Worm (Caenorhabditis elegans) whole organism, L4 larva: ENCODE measurements around the gene citk-2.

ENCODE experiments used
- F10B5.3 ChIP-seq: sonication (generic microtip); optimal IDR thresholded peaks from 2 replicates; lab custom pipeline; 2016; ENCODE audit warnings: mild to moderate bottlenecking, missing genetic modification characterization, missing compliant biosample characterization
- F26F4.8 ChIP-seq: fragments of 200-800 bp; sonication (Bioruptor generic); conservative IDR thresholded peaks from 2 replicates; pipeline ENCODE4 v1.3.6; 2022; ENCODE audit warnings: missing genetic modification characterization, missing compliant biosample characterization
- F37D6.2 ChIP-seq: sonication (generic microtip); optimal IDR thresholded peaks from 2 replicates; lab custom pipeline; 2016; ENCODE audit warnings: mild to moderate bottlenecking, missing genetic modification characterization, missing compliant biosample characterization
- Y48G9A.11 ChIP-seq: fragments of 200-800 bp; sonication (Bioruptor generic); IDR thresholded peaks from 2 replicates; pipeline ENCODE4 v1.3.6; 2022; ENCODE audit warnings: missing genetic modification reagents, missing genetic modification characterization, missing compliant biosample characterization
- Y75B8A.6 ChIP-seq: fragments of 200-800 bp; sonication (Bioruptor generic); IDR thresholded peaks from 2 replicates; pipeline ENCODE4 v1.3.6; 2022; ENCODE audit warnings: missing genetic modification reagents, missing genetic modification characterization, missing compliant biosample characterization
- arid-1 ChIP-seq: fragments of 200-800 bp; sonication (Bioruptor generic); conservative IDR thresholded peaks from 2 replicates; pipeline ENCODE4 v1.3.6; 2022; ENCODE audit warnings: missing genetic modification reagents, missing genetic modification characterization, missing compliant biosample characterization
- ceh-20 ChIP-seq: fragments of 200-800 bp; sonication (Bioruptor generic); IDR thresholded peaks from 2 replicates; pipeline ENCODE4 v1.3.6; 2022; ENCODE audit warnings: missing genetic modification reagents, missing genetic modification characterization, missing compliant biosample characterization
- ceh-32 ChIP-seq: sonication (generic microtip); optimal IDR thresholded peaks from 2 replicates; lab custom pipeline; 2016; ENCODE audit warnings: mild to moderate bottlenecking, missing genetic modification characterization, missing compliant biosample characterization; ENCODE audit not compliant: poor library complexity
- ceh-44 ChIP-seq: fragments of 200-800 bp; sonication (Bioruptor generic); IDR thresholded peaks from 2 replicates; pipeline ENCODE4 v1.3.6; 2022; ENCODE audit warnings: missing genetic modification reagents, missing genetic modification characterization, missing compliant biosample characterization
- ceh-62 ChIP-seq: sonication (generic microtip); optimal IDR thresholded peaks from 2 replicates; lab custom pipeline; 2017; ENCODE audit warnings: missing biosample characterization, missing genetic modification characterization
- ceh-82 ChIP-seq: sonication (generic microtip); optimal IDR thresholded peaks from 2 replicates; lab custom pipeline; 2017; ENCODE audit warnings: missing biosample characterization, missing genetic modification characterization
- ces-1 ChIP-seq: fragments of 150-350 bp; sonication (generic microtip); optimal IDR thresholded peaks from 4 replicates; lab custom pipeline; 2014; ENCODE audit warnings: missing biosample characterization, missing genetic modification reagents, missing genetic modification characterization
- ctbp-1 ChIP-seq: fragments of 200-800 bp; sonication (Bioruptor generic); IDR thresholded peaks from 2 replicates; pipeline ENCODE4 v1.3.6; 2022; ENCODE audit warnings: missing genetic modification reagents, missing genetic modification characterization, missing compliant biosample characterization
- daf-12 ChIP-seq: fragments of 150-350 bp; optimal IDR thresholded peaks from 2 replicates; lab custom pipeline; 2014; ENCODE audit warnings: missing biosample characterization, missing genetic modification reagents, missing genetic modification characterization
- daf-16 ChIP-seq, 3 experiments: sonication (generic microtip); optimal IDR thresholded peaks; 2 replicates each; lab custom pipeline; 2016 to 2017; ENCODE audit warnings: missing genetic modification characterization in 3 of 3, missing genetic modification reagents in 3 of 3, mild to moderate bottlenecking in 2 of 3, missing compliant biosample characterization in 2 of 3, missing biosample characterization in 1 of 3, moderate library complexity in 1 of 3
- daf-19 ChIP-seq: fragments of 200-800 bp; sonication (Bioruptor generic); conservative IDR thresholded peaks from 2 replicates; pipeline ENCODE4 v1.3.6; 2022; ENCODE audit warnings: missing genetic modification characterization, missing compliant biosample characterization
- daf-8 ChIP-seq: fragments of 200-800 bp; sonication (Bioruptor generic); IDR thresholded peaks from 2 replicates; pipeline ENCODE4 v1.3.6; 2022; ENCODE audit warnings: missing genetic modification characterization, missing compliant biosample characterization
- dmd-6 ChIP-seq: fragments of 200-800 bp; sonication (Bioruptor generic); IDR thresholded peaks from 2 replicates; pipeline ENCODE4 v1.3.6; 2022; ENCODE audit warnings: missing genetic modification reagents, missing genetic modification characterization, missing compliant biosample characterization
- dmd-8 ChIP-seq: fragments of 200-800 bp; sonication (Bioruptor generic); IDR thresholded peaks from 2 replicates; pipeline ENCODE4 v1.3.6; 2022; ENCODE audit warnings: missing genetic modification characterization, missing compliant biosample characterization
- dmd-9 ChIP-seq: fragments of 200-800 bp; sonication (Bioruptor generic); IDR thresholded peaks from 2 replicates; pipeline ENCODE4 v1.3.6; 2022; ENCODE audit warnings: missing genetic modification reagents, missing genetic modification characterization, missing compliant biosample characterization
- dpl-1 ChIP-seq: fragments of 150-350 bp; optimal IDR thresholded peaks from 2 replicates; lab custom pipeline; 2014; ENCODE audit warnings: missing biosample characterization, missing genetic modification reagents, missing genetic modification characterization
- gei-8 ChIP-seq: fragments of 200-800 bp; sonication (Bioruptor generic); optimal IDR thresholded peaks from 2 replicates; lab custom pipeline; 2018; ENCODE audit warnings: mild to moderate bottlenecking, missing genetic modification characterization, missing compliant biosample characterization
- hlh-11 ChIP-seq: fragments of 200-800 bp; sonication (Bioruptor generic); optimal IDR thresholded peaks from 2 replicates; lab custom pipeline; 2018; ENCODE audit warnings: mild to moderate bottlenecking, missing genetic modification characterization, missing compliant biosample characterization
- hlh-30 ChIP-seq: sonication (generic microtip); optimal IDR thresholded peaks from 2 replicates; lab custom pipeline; 2017; ENCODE audit warnings: antibody characterized with exemption, mild to moderate bottlenecking, missing genetic modification characterization, missing compliant biosample characterization; ENCODE audit not compliant: insufficient read depth
- hmg-1.1 ChIP-seq: fragments of 200-800 bp; sonication (Bioruptor generic); IDR thresholded peaks from 2 replicates; pipeline ENCODE4 v1.3.6; 2022; ENCODE audit warnings: missing genetic modification reagents, missing genetic modification characterization, missing compliant biosample characterization
- lin-1 ChIP-seq: fragments of 200-800 bp; sonication (Bioruptor generic); IDR thresholded peaks from 2 replicates; pipeline ENCODE4 v1.3.6; 2022; ENCODE audit warnings: missing genetic modification reagents, missing genetic modification characterization, missing compliant biosample characterization
- lin-29 ChIP-seq: fragments of 200-800 bp; sonication (Bioruptor generic); IDR thresholded peaks from 2 replicates; pipeline ENCODE4 v1.3.6; 2022; ENCODE audit warnings: missing genetic modification reagents, missing genetic modification characterization, missing compliant biosample characterization
- mdl-1 ChIP-seq, 2 experiments: fragments of 150-350 bp in 1 of 2; sonication (generic microtip) in 1 of 2; optimal IDR thresholded peaks; 2 replicates each; lab custom pipeline; 2014 to 2017; ENCODE audit warnings: missing biosample characterization in 2 of 2, missing genetic modification characterization in 2 of 2
- mes-2 ChIP-seq: sonication (generic microtip); optimal IDR thresholded peaks from 2 replicates; lab custom pipeline; 2016; ENCODE audit warnings: missing genotype, mild to moderate bottlenecking, missing genetic modification characterization, missing compliant biosample characterization; ENCODE audit not compliant: poor library complexity, severe bottlenecking
- mxl-3 ChIP-seq: fragments of 200-800 bp; sonication (Bioruptor generic); optimal IDR thresholded peaks from 2 replicates; lab custom pipeline; 2018; ENCODE audit warnings: mild to moderate bottlenecking, missing genetic modification characterization, missing compliant biosample characterization
- nhr-102 ChIP-seq: sonication (generic microtip); optimal IDR thresholded peaks from 2 replicates; lab custom pipeline; 2016; ENCODE audit warnings: mild to moderate bottlenecking, missing genetic modification characterization, moderate library complexity, missing compliant biosample characterization
- nhr-11 ChIP-seq: fragments of 150-350 bp; optimal IDR thresholded peaks from 2 replicates; lab custom pipeline; 2014; ENCODE audit warnings: missing biosample characterization, missing genetic modification characterization
- nhr-237 ChIP-seq: sonication (generic microtip); optimal IDR thresholded peaks from 2 replicates; lab custom pipeline; 2017; ENCODE audit warnings: missing biosample characterization, missing genetic modification characterization
- nhr-28 ChIP-seq: fragments of 150-350 bp; optimal IDR thresholded peaks from 2 replicates; lab custom pipeline; 2014; ENCODE audit warnings: missing biosample characterization, missing genetic modification characterization
- nhr-41 ChIP-seq: fragments of 200-800 bp; sonication (Bioruptor generic); IDR thresholded peaks from 2 replicates; pipeline ENCODE4 v1.3.6; 2022; ENCODE audit warnings: missing genetic modification reagents, missing genetic modification characterization, missing compliant biosample characterization
- nhr-48 ChIP-seq: sonication (generic microtip); optimal IDR thresholded peaks from 2 replicates; lab custom pipeline; 2016; ENCODE audit warnings: mild to moderate bottlenecking, missing genetic modification characterization, missing compliant biosample characterization
- nhr-6 ChIP-seq: fragments of 150-350 bp; optimal IDR thresholded peaks from 2 replicates; lab custom pipeline; 2014; ENCODE audit warnings: missing biosample characterization, missing genetic modification characterization
- nhr-76 ChIP-seq: fragments of 150-350 bp; optimal IDR thresholded peaks from 2 replicates; lab custom pipeline; 2014; ENCODE audit warnings: missing biosample characterization, missing genetic modification characterization
- pha-4 ChIP-seq, 2 experiments: fragments of 150-350 bp in 1 of 2; fragments of 200-800 bp in 1 of 2; sonication (Bioruptor generic) in 1 of 2; IDR thresholded peaks in 1 of 2; optimal IDR thresholded peaks in 1 of 2; 2 replicates each; pipeline versions ENCODE4 v1.3.6 to Lab custom; 2014 to 2022; ENCODE audit warnings: missing genetic modification characterization in 2 of 2, missing genetic modification reagents in 2 of 2, missing biosample characterization in 1 of 2, missing compliant biosample characterization in 1 of 2
- saeg-2 ChIP-seq: fragments of 200-800 bp; sonication (Bioruptor generic); IDR thresholded peaks from 2 replicates; pipeline ENCODE4 v1.3.6; 2022; ENCODE audit warnings: missing genetic modification reagents, missing genetic modification characterization, missing compliant biosample characterization
- sdz-12 ChIP-seq: fragments of 200-800 bp; sonication (Bioruptor generic); optimal IDR thresholded peaks from 2 replicates; lab custom pipeline; 2018; ENCODE audit warnings: mild to moderate bottlenecking, missing genetic modification characterization, missing compliant biosample characterization
- set-16 ChIP-seq: fragments of 200-800 bp; sonication (Bioruptor generic); IDR thresholded peaks from 2 replicates; pipeline ENCODE4 v1.3.6; 2022; ENCODE audit warnings: missing genetic modification reagents, missing genetic modification characterization, missing compliant biosample characterization
- skn-1 ChIP-seq: fragments of 150-350 bp; optimal IDR thresholded peaks from 2 replicates; lab custom pipeline; 2014; ENCODE audit warnings: missing biosample characterization, missing genetic modification characterization
- snpc-4 ChIP-seq: fragments of 150-350 bp; optimal IDR thresholded peaks from 2 replicates; lab custom pipeline; 2014; ENCODE audit warnings: missing biosample characterization, missing genetic modification characterization
- spr-1 ChIP-seq: sonication (generic microtip); optimal IDR thresholded peaks from 2 replicates; lab custom pipeline; 2016; ENCODE audit warnings: mild to moderate bottlenecking, missing genetic modification characterization, missing compliant biosample characterization
- unc-62 ChIP-seq, 3 experiments: fragments of 150-350 bp in 1 of 3; sonication (generic microtip); optimal IDR thresholded peaks in 2 of 3; peaks in 1 of 3; 1 replicate in 1 of 3; 2 replicates in 2 of 3; lab custom pipeline; 2014 to 2017; ENCODE audit warnings: missing biosample characterization in 3 of 3, missing genetic modification characterization in 3 of 3, missing genetic modification reagents in 3 of 3, missing genotype in 1 of 3
- zip-11 ChIP-seq: fragments of 200-800 bp; sonication (Bioruptor generic); IDR thresholded peaks from 2 replicates; pipeline ENCODE4 v1.3.6; 2022; ENCODE audit warnings: missing genetic modification characterization, missing compliant biosample characterization
- zip-2 ChIP-seq: fragments of 150-350 bp; optimal IDR thresholded peaks from 2 replicates; lab custom pipeline; 2014; ENCODE audit warnings: missing biosample characterization, missing genetic modification characterization
- ztf-7 ChIP-seq: fragments of 150-350 bp; optimal IDR thresholded peaks from 2 replicates; lab custom pipeline; 2014; ENCODE audit warnings: missing biosample characterization, missing genetic modification characterization

The citk-2 gene

DNA sequence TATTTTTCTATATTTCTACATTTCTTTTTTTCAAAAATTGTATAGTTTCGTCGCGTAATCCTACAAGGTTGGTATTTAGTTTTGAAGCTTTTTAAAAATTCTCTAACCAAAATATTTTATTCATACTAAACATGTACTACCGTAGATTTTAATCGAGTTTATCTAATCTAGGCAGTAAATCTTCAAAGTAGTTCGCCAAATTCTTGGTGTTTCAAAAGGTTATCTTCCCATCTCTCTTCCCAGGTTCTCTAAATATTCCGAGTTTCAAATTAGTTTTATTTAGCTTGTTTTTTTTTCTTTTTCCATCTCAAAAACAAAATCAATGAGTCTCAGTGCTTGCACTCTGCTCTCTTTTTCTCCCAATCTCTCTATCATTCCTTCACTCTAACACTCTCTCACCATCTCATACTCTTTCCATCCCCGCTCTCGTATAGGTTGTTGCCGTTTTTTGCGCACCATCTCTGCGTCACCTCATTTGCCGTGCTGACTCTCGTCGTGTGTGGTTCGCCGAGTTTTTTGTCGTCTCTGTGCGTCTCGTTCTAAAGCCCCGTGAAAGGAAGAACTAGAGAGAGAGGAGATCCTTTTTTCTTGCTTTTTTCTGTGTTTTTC is 17.8 kb downstream of the citk-2 start (continued):
- TF ChIP-seq hmg-1.1 (GFP tag; lab: Robert Waterston, UW), result peak; percentile 89
- peak; percentile 77 for TF ChIP-seq hlh-30 (tag; lab: Kevin White, UChicago)
- no peak for TF ChIP-seq Y75B8A.6 (GFP tag; lab: Robert Waterston, UW)
- TF ChIP-seq spr-1 (tag; lab: Kevin White, UChicago), result peak; percentile 35
- peak; percentile 5 for TF ChIP-seq F37D6.2 (tag; lab: Kevin White, UChicago)
- TF ChIP-seq sdz-12 (GFP tag; lab: Kevin White, UChicago), result no peak
- TF ChIP-seq hlh-11 (tag; lab: Kevin White, UChicago), result peak; percentile 83
- no peak for TF ChIP-seq zip-2 (tag; lab: Kevin White, UChicago)
- TF ChIP-seq F26F4.8 (GFP tag; lab: Robert Waterston, UW), result no peak
- TF ChIP-seq F10B5.3 (tag; lab: Kevin White, UChicago), result no peak
- TF ChIP-seq mes-2, result peak; percentile 69
- no peak for TF ChIP-seq ceh-82 (tag; lab: Kevin White, UChicago)
- TF ChIP-seq zip-11 (GFP tag; lab: Robert Waterston, UW), result no peak
- no peak for TF ChIP-seq ceh-44 (GFP tag; lab: Robert Waterston, UW)
- peak; percentile 21 for TF ChIP-seq nhr-6
- TF ChIP-seq nhr-41 (GFP tag; lab: Robert Waterston, UW), result no peak
- TF ChIP-seq nhr-48 (tag; lab: Kevin White, UChicago), result peak; percentile 32
- TF ChIP-seq daf-12, result no peak
- TF ChIP-seq nhr-28 (tag; lab: Kevin White, UChicago), result peak; percentile 72
- no peak for TF ChIP-seq snpc-4 (tag; lab: Kevin White, UChicago)
- no peak for TF ChIP-seq ztf-7 (tag; lab: Kevin White, UChicago)
- no peak for TF ChIP-seq dmd-9 (GFP tag; lab: Robert Waterston, UW)
- no peak for TF ChIP-seq daf-19 (GFP tag; lab: Robert Waterston, UW)
- TF ChIP-seq Y48G9A.11 (GFP tag; lab: Robert Waterston, UW), result no peak
- no peak for TF ChIP-seq dmd-8
- peak; percentile 63 for TF ChIP-seq nhr-11 (tag; lab: Kevin White, UChicago)
- TF ChIP-seq mxl-3 (GFP tag; lab: Kevin White, UChicago), result peak; percentile 66
- peak; percentile 60 for TF ChIP-seq dpl-1 (GFP tag; lab: Kevin White, UChicago)
- TF ChIP-seq skn-1 (tag; lab: Kevin White, UChicago), result no peak
- TF ChIP-seq lin-29 (GFP tag; lab: Robert Waterston, UW), result no peak
- TF ChIP-seq unc-62 (GFP tag; optimal IDR thresholded peaks at IDR 0.05 in 1 of 2; lab: Kevin White, UChicago), result peak in 1 of 2 experiments; percentile 63
- TF ChIP-seq unc-62 (tag; optimal IDR thresholded peaks at IDR 0.05; lab: Kevin White, UChicago), result no peak
- no peak for TF ChIP-seq nhr-237 (tag; lab: Kevin White, UChicago)
- TF ChIP-seq ctbp-1 (GFP tag; lab: Robert Waterston, UW), result peak; percentile 71
- no peak for TF ChIP-seq gei-8 (GFP tag; lab: Kevin White, UChicago)
- no peak for TF ChIP-seq daf-8 (GFP tag; lab: Robert Waterston, UW)
- TF ChIP-seq arid-1, result 0 out of 2 replicates have a peak, but pooled peaks have one; percentile 23
- TF ChIP-seq mdl-1 (tag; optimal IDR thresholded peaks at IDR 0.05; lab: Kevin White, UChicago), result peak; percentile 35 to 85
- no peak for TF ChIP-seq ceh-62 (tag; lab: Kevin White, UChicago)
- TF ChIP-seq ceh-32 (tag; lab: Kevin White, UChicago), result no peak
- peak; percentile 33 for TF ChIP-seq ces-1 (GFP tag; lab: Kevin White, UChicago)
- TF ChIP-seq nhr-76, result no peak
- TF ChIP-seq saeg-2 (GFP tag; lab: Robert Waterston, UW), result no peak
- TF ChIP-seq ceh-20, result peak; percentile 44
- no peak for TF ChIP-seq lin-1 (GFP tag; lab: Robert Waterston, UW)
- TF ChIP-seq nhr-102 (tag; lab: Kevin White, UChicago), result peak; percentile 12
- TF ChIP-seq dmd-6, result peak; percentile 59; the same call in 1 of the 2 replicates
- peak; percentile 63; the same call in 1 of the 2 replicates for TF ChIP-seq pha-4 (GFP tag; IDR thresholded peaks at IDR 0.05; lab: Robert Waterston, UW)
- TF ChIP-seq pha-4 (tag; optimal IDR thresholded peaks at IDR 0.05; lab: Kevin White, UChicago), result no peak
- TF ChIP-seq set-16 (GFP tag; lab: Robert Waterston, UW), result peak; percentile 44; the same call in 1 of the 2 replicates
- peak; percentile 11 to 19 for TF ChIP-seq daf-16 (GFP tag; optimal IDR thresholded peaks at IDR 0.05; lab: Kevin White, UChicago)
- TF ChIP-seq daf-16 (tag; optimal IDR thresholded peaks at IDR 0.05; lab: Kevin White, UChicago), result peak; percentile 74
